Worm (Caenorhabditis elegans) whole organism, late embryonic: ENCODE data around the gene srbc-48.

ENCODE experiments used
- che-1 ChIP-seq: sonication (generic microtip); optimal IDR thresholded peaks from 2 replicates; lab custom pipeline; 2016; ENCODE audit warnings: mild to moderate bottlenecking, missing genetic modification characterization, missing compliant biosample characterization
- fax-1 ChIP-seq: sonication (generic microtip); optimal IDR thresholded peaks from 2 replicates; lab custom pipeline; 2016; ENCODE audit warnings: missing genotype, missing genetic modification characterization, missing compliant biosample characterization
- hlh-6 ChIP-seq: sonication (generic microtip); optimal IDR thresholded peaks from 2 replicates; lab custom pipeline; 2016; ENCODE audit warnings: missing genotype, missing genetic modification characterization, missing compliant biosample characterization
- lim-6 ChIP-seq: sonication (generic microtip); optimal IDR thresholded peaks from 2 replicates; lab custom pipeline; 2016; ENCODE audit warnings: missing genetic modification characterization, missing compliant biosample characterization
- nhr-11 ChIP-seq: fragments of 150-350 bp; optimal IDR thresholded peaks from 2 replicates; lab custom pipeline; 2014; ENCODE audit warnings: missing biosample characterization, missing genetic modification characterization
- pag-3 ChIP-seq: sonication (generic microtip); optimal IDR thresholded peaks from 2 replicates; lab custom pipeline; 2016; ENCODE audit warnings: missing compliant biosample characterization, missing genetic modification characterization, borderline replicate concordance
- pha-4 ChIP-seq: fragments of 150-350 bp; optimal IDR thresholded peaks from 2 replicates; lab custom pipeline; 2018; ENCODE audit warnings: missing biosample characterization, missing genetic modification reagents, missing genetic modification characterization
- pros-1 ChIP-seq: fragments of 150-350 bp; optimal IDR thresholded peaks from 2 replicates; lab custom pipeline; 2014; ENCODE audit warnings: missing biosample characterization, missing genetic modification reagents, missing genetic modification characterization

DNA sequence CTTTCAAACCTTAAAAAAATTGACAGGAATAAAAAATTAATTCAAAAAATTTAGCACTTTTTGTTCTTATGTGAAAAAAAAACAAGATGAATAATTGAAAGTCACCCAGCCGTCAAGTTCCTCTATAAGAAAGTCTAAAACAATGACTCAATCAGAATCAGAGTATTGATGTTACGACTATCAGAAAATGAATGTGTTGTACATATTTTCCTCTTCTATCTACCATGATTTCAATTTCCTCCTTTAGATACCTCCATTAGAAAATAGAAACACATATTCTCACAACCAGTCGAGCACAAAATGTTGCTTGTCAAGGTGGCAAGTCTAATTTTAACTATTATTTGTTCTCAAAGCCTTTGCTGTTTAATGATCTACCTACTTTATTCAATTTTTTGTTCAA, at the start of gene srbc-48:
- no peak for TF ChIP-seq nhr-11
- no peak for TF ChIP-seq lim-6 (tag; lab: Kevin White, UChicago)
- TF ChIP-seq hlh-6 (tag; lab: Kevin White, UChicago): no peak
- no peak for TF ChIP-seq fax-1 (tag; lab: Kevin White, UChicago)
- TF ChIP-seq che-1 (tag; lab: Kevin White, UChicago): no peak
- no peak for TF ChIP-seq pros-1 (tag; lab: Kevin White, UChicago)
- no peak for TF ChIP-seq pha-4
- no peak for TF ChIP-seq pag-3 (tag; lab: Kevin White, UChicago)
